Fruit fly (Drosophila melanogaster): ENCODE measurements around the gene Plzf.

dm6 chr2L:12026458-12027431 is 22.0 kb downstream of the Plzf start:
- no peak for TF ChIP-seq usp (GFP tag; optimal IDR thresholded peaks at IDR 0.05)
- TF ChIP-seq Hr78 (GFP tag; optimal IDR thresholded peaks at IDR 0.05): no peak

All from whole organism, wandering third instar larva.